Worm (Caenorhabditis elegans): ENCODE results near the gene T12B3.2.
"Not testable (repeated sequence)": the region's sequence is repeated elsewhere in the genome, so short reads cannot be mapped to it uniquely, and the experiment has no call there.

The T12B3.2 gene

DNA sequence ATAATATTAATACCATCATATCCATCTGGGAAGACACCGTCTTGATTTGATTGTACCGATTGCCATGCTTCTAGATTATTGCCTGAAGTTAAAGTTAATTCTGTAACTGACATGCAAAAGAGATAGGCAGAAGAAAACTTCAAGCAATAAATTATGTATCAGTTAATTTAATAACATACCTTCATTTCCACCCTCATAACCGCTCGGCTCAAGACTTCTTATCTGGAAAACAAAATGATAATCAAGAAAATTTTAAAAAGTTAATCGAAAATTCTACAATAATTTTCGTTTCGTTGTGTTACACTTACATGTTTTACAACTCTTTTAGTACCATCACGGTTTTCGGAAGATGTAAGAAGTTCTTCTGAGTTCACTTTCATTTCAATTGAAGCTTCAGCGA is 34.5 kb upstream of the T12B3.2 start:
- no peak for TF ChIP-seq pha-2 (tag; optimal IDR thresholded peaks at IDR 0.05)
- no peak for TF ChIP-seq pax-1 (tag; optimal IDR thresholded peaks at IDR 0.05)
- TF ChIP-seq sox-2 (GFP tag; IDR thresholded peaks at IDR 0.05), result no peak
- no peak for TF ChIP-seq ceh-6 (GFP tag; optimal IDR thresholded peaks at IDR 0.05)
- TF ChIP-seq nhr-11 (tag; optimal IDR thresholded peaks at IDR 0.05), result no peak

DNA sequence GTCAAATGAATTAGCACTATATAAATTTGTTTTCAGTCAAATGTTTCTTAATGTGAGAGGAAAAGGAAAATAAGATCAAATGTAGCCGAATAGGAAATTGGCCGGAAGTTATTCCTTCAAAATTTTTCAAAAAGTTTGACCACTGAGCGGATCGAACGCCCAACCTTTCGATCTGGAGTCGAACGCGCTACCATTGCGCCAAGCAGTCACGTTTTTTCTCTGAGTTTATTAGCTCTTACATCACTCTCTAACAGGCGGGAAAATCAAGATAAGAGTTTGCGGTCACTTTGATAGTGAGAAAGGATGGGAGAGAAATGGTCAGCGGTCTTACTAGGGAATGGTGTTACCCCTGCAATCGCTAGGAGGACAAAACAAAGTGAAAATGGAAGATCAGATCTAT is 32.6 kb upstream of the T12B3.2 start:
- TF ChIP-seq T23F11.4 (GFP tag; optimal IDR thresholded peaks at IDR 0.05), result no peak
- TF ChIP-seq dve-1 (tag; optimal IDR thresholded peaks at IDR 0.05), result no peak

DNA sequence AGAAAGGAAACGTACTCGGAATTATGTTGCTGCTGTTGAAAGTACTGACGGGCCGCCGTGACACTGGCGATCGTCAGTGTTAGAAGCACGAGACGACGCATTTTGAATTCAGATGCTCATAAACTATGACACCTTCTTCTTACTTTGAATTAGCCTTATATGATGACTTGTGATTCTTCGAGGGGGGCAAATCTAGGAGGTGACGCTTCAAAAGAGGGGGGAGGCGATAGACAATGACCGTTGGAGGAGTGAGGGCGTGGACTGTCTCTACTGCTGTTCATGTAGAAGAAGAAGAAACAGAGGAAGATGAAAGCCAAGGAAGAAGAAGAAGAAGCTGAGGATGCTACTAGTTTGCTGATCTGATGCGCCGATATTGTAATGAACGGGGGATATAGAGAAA is 29.9 kb upstream of the T12B3.2 start, which contains the start of gene daf-42:
Gene daf-42 (minus strand): TSS at position 101 of the 400 bp plus-strand sequence.
- no peak for TF ChIP-seq fax-1 (tag; optimal IDR thresholded peaks at IDR 0.05)
- TF ChIP-seq tbx-7 (tag; optimal IDR thresholded peaks at IDR 0.05), result no peak
- TF ChIP-seq nhr-11 (tag; optimal IDR thresholded peaks at IDR 0.05), result no peak

- TF ChIP-seq mec-3 (tag; optimal IDR thresholded peaks at IDR 0.05; ENCODE audit: borderline replicate concordance); madf-2 (tag; optimal IDR thresholded peaks at IDR 0.05); ceh-48 (tag; optimal IDR thresholded peaks at IDR 0.05): not testable (repeated sequence)
Observed at ce11 chrIV:7365011-7365410, 11.6 kb upstream of the T12B3.2 start, which contains the start of gene Y40C5A.4. Gene Y40C5A.4, minus strand, starts transcription at chrIV:7365111.

DNA sequence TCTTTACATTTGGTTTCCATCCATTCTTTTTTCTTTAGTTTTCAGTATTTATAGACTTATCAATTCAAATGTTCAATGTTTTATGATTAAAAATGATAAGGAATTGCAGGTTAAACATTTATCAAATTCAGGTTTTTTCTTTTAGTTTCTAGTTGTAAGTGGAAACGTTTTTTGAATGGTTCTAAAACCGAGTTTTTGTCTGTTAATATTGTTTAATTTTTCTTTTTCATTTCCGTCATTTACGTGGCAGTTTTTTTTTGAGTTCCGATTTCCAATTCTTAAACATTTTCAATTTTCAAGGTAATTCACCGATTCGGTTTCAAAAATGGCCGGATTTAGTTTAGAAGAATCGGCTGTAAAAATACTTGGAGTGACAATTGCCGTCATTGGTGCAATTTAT is 1.8 kb upstream of the T12B3.2 start, which contains the start of gene T12B3.3:
Gene T12B3.3 (plus strand): TSS at position 301 of the 400 bp plus-strand sequence.
- TF ChIP-seq F13H6.1, fkh-6, ttx-3 (tag; optimal IDR thresholded peaks at IDR 0.05): not testable (repeated sequence)

- TF ChIP-seq nfya-1 (tag; optimal IDR thresholded peaks at IDR 0.05), result no peak
- TF ChIP-seq dmd-4 (tag; optimal IDR thresholded peaks at IDR 0.05; ENCODE audit: borderline replicate concordance), result no peak
- no peak for TF ChIP-seq pag-3 (tag; optimal IDR thresholded peaks at IDR 0.05; ENCODE audit: borderline replicate concordance)
- TF ChIP-seq ref-2 (tag; optimal IDR thresholded peaks at IDR 0.05), result no peak
- TF ChIP-seq K09A11.1 (tag; optimal IDR thresholded peaks at IDR 0.05; ENCODE audit: insufficient read depth), result no peak
- no peak for TF ChIP-seq pax-1 (tag; optimal IDR thresholded peaks at IDR 0.05)
- TF ChIP-seq ceh-31 (tag; optimal IDR thresholded peaks at IDR 0.05), result no peak
- no peak for TF ChIP-seq nhr-232 (tag; optimal IDR thresholded peaks at IDR 0.05)
- no peak for TF ChIP-seq nhr-11 (tag; optimal IDR thresholded peaks at IDR 0.05)
- no peak for TF ChIP-seq odd-2 (tag; optimal IDR thresholded peaks at IDR 0.05)
- TF ChIP-seq ceh-6 (GFP tag; optimal IDR thresholded peaks at IDR 0.05), result no peak
- no peak for TF ChIP-seq unc-3 (GFP tag; conservative IDR thresholded peaks at IDR 0.05)
- TF ChIP-seq unc-3 (tag; optimal IDR thresholded peaks at IDR 0.05), result no peak
- no peak for TF ChIP-seq elt-4 (tag; optimal IDR thresholded peaks at IDR 0.05)
- no peak for TF ChIP-seq hlh-13 (GFP tag; optimal IDR thresholded peaks at IDR 0.05)
- TF ChIP-seq K02D7.2 (tag; optimal IDR thresholded peaks at IDR 0.05), result no peak
- no peak for TF ChIP-seq ceh-48 (tag; optimal IDR thresholded peaks at IDR 0.05)
- TF ChIP-seq ceh-34 (tag; optimal IDR thresholded peaks at IDR 0.05), result no peak
- TF ChIP-seq ceh-30 (tag; optimal IDR thresholded peaks at IDR 0.05), result no peak
- TF ChIP-seq unc-86 (tag; optimal IDR thresholded peaks at IDR 0.05), result no peak
Observed at ce11 chrIV:7381754-7382153, 5.1 kb downstream of the T12B3.2 start, which contains the start of gene ptp-8. Gene ptp-8, plus strand, starts transcription at chrIV:7382054.

Data from whole organism, late embryonic.